Worm (Caenorhabditis elegans): ENCODE results near the gene far-8.

DNA sequence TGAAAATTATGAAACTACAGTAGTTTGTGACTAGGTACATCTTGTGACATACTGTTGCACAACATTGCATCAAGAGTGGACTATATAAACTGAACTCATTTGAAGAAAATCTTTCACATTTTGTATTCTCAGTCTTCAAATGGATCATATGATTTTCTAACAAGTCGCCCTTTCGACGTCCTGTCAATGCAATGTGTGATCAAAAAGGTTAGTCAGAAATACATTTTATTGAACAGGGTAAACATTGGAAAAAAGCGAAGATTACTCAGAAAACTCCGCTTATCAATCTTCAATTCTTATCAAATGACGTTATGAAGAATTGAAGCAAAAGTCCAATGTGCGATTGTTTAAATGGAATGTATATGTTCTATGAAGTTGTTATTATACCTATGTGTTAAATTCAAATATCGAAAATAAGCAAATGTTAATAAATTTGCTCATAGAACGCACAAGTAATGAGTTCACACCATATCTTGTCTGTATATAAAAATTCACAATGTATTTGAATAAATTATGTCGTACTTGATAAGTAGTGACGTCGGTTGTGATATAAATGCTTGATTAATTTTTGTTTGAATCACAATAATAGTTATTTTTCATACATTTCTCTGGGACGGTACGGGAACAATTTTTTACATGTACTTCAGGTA, 9.8 kb upstream of the far-8 start, which contains the start of gene zip-2:
- TF ChIP-seq jun-1 (tag; optimal IDR thresholded peaks at IDR 0.05) (peak; percentile 24), unc-39 (tag; optimal IDR thresholded peaks at IDR 0.05) (no peak), elt-1 (tag; optimal IDR thresholded peaks at IDR 0.05) (no peak), sea-2 (GFP tag; optimal IDR thresholded peaks at IDR 0.05) (no peak), nhr-28 (tag; optimal IDR thresholded peaks at IDR 0.05) (no peak)

Measured in whole organism, L3 larva.